Fruit fly (Drosophila melanogaster): ENCODE results near the gene Vps60.

The Vps60 gene

dm6 chr3L:17596897-17597296, 24.5 kb downstream of the Vps60 start (continued):
- peak; percentile 1 for TF ChIP-seq CG13424 (tag; optimal IDR thresholded peaks at IDR 0.05)
- TF ChIP-seq CG17359 (tag; optimal IDR thresholded peaks at IDR 0.05) = no peak
- TF ChIP-seq CG11504 (tag; optimal IDR thresholded peaks at IDR 0.05) = peak; percentile 42
- TF ChIP-seq CG14965 (GFP tag; optimal IDR thresholded peaks at IDR 0.05; ENCODE audit: borderline replicate concordance) = no peak
- TF ChIP-seq CG12769 (tag; optimal IDR thresholded peaks at IDR 0.05) = peak; percentile 23
- TF ChIP-seq prd (optimal IDR thresholded peaks at IDR 0.05) = peak in 1 of 2 experiments; percentile 34
- no peak for TF ChIP-seq prd (GFP tag; IDR thresholded peaks at IDR 0.05)
- TF ChIP-seq CG14441 (GFP tag; IDR thresholded peaks at IDR 0.05) = no peak
- TF ChIP-seq sr (GFP tag; IDR thresholded peaks at IDR 0.05) = no peak
- no peak for TF ChIP-seq grn (GFP tag; optimal IDR thresholded peaks at IDR 0.05)
- no peak for TF ChIP-seq CG11085 (GFP tag; IDR thresholded peaks at IDR 0.05)
- no peak for TF ChIP-seq bcd (GFP tag; optimal IDR thresholded peaks at IDR 0.05)
- TF ChIP-seq BtbVII (GFP tag; optimal IDR thresholded peaks at IDR 0.05) = no peak
- peak; percentile 60 for TF ChIP-seq Rfx (GFP tag; IDR thresholded peaks at IDR 0.05)
- TF ChIP-seq Jarid2 (GFP tag; optimal IDR thresholded peaks at IDR 0.05) = no peak
- TF ChIP-seq sc (optimal IDR thresholded peaks at IDR 0.05) = no peak
- TF ChIP-seq sc (GFP tag; optimal IDR thresholded peaks at IDR 0.05) = no peak
- no peak for TF ChIP-seq Six4 (GFP tag; optimal IDR thresholded peaks at IDR 0.05)
- TF ChIP-seq pb (GFP tag; optimal IDR thresholded peaks at IDR 0.05) = no peak
- no peak for TF ChIP-seq ewg (GFP tag; optimal IDR thresholded peaks at IDR 0.05)
- peak; percentile 2 for TF ChIP-seq slou (GFP tag; optimal IDR thresholded peaks at IDR 0.05)
- peak; percentile 98 for TF ChIP-seq E2f2 (GFP tag; IDR thresholded peaks at IDR 0.05)
- TF ChIP-seq Nf-YB (GFP tag; optimal IDR thresholded peaks at IDR 0.05) = no peak
- no peak for TF ChIP-seq Mes4 (GFP tag; optimal IDR thresholded peaks at IDR 0.05)
- TF ChIP-seq Opbp (GFP tag; IDR thresholded peaks at IDR 0.05; ENCODE audit: partially characterized antibody) = peak; percentile 54; the same call in 2 of the 3 replicates
- TF ChIP-seq Hr39 (optimal IDR thresholded peaks at IDR 0.05) = no peak
- no peak for TF ChIP-seq CG7839 (tag; optimal IDR thresholded peaks at IDR 0.05)
- TF ChIP-seq Taf1 (GFP tag; IDR thresholded peaks at IDR 0.05) = no peak
- TF ChIP-seq sisA (GFP tag; IDR thresholded peaks at IDR 0.05) = no peak
- TF ChIP-seq vvl (GFP tag; IDR thresholded peaks at IDR 0.05) = peak; percentile 96
- no peak for TF ChIP-seq CG6765 (GFP tag; optimal IDR thresholded peaks at IDR 0.05)
- TF ChIP-seq CG1024 (GFP tag; IDR thresholded peaks at IDR 0.05) = no peak
- no peak for TF ChIP-seq CG6272 (GFP tag; IDR thresholded peaks at IDR 0.05)
- TF ChIP-seq gcm (GFP tag; optimal IDR thresholded peaks at IDR 0.05) = no peak
- no peak for TF ChIP-seq crc (GFP tag; optimal IDR thresholded peaks at IDR 0.05)
- no peak for TF ChIP-seq CG15479 (GFP tag; optimal IDR thresholded peaks at IDR 0.05)
- TF ChIP-seq CG17186 (GFP tag; optimal IDR thresholded peaks at IDR 0.05) = no peak
- peak; percentile 15 for TF ChIP-seq cad (GFP tag; optimal IDR thresholded peaks at IDR 0.05)
- TF ChIP-seq fd96Cb (tag; optimal IDR thresholded peaks at IDR 0.05) = no peak
- peak; percentile 78 for TF ChIP-seq CG8478 (optimal IDR thresholded peaks at IDR 0.05)
- TF ChIP-seq her (GFP tag; optimal IDR thresholded peaks at IDR 0.05) = no peak
- peak; percentile 4 for TF ChIP-seq CG10979 (tag; optimal IDR thresholded peaks at IDR 0.05)
- TF ChIP-seq NC2α (GFP tag; optimal IDR thresholded peaks at IDR 0.05) = no peak
- TF ChIP-seq amos (GFP tag; IDR thresholded peaks at IDR 0.05; ENCODE audit: partially characterized antibody) = peak; percentile 80
- TF ChIP-seq pita (GFP tag; optimal IDR thresholded peaks at IDR 0.05) = peak; percentile 92
- TF ChIP-seq Lhr (GFP tag; optimal IDR thresholded peaks at IDR 0.05) = peak; percentile 93
- peak; percentile 20 for TF ChIP-seq CG4854 (GFP tag; optimal IDR thresholded peaks at IDR 0.05)
- no peak for TF ChIP-seq CG32767 (GFP tag; IDR thresholded peaks at IDR 0.05)
- peak; percentile 85 for TF ChIP-seq Bgb (GFP tag; IDR thresholded peaks at IDR 0.05; ENCODE audit: partially characterized antibody)
- no peak for TF ChIP-seq sqz (GFP tag; optimal IDR thresholded peaks at IDR 0.05)
- peak in 1 of 2 experiments; percentile 22 for TF ChIP-seq chif (GFP tag; optimal IDR thresholded peaks at IDR 0.05)
- peak; percentile 99 for TF ChIP-seq Dp (GFP tag; optimal IDR thresholded peaks at IDR 0.05)
- no peak for TF ChIP-seq Atf6 (GFP tag; IDR thresholded peaks at IDR 0.05)

Data from whole organism, embryonic.